Worm (Caenorhabditis elegans) whole organism, midembryonic: ENCODE results near the gene ncs-3.
A peak's percentile ranks its signal among the peaks of the same experiment; 100 is the strongest.

Experiments
- T22C8.4 ChIP-seq: fragments of 200-800 bp; sonication (Bioruptor generic); IDR thresholded peaks from 2 replicates; pipeline ENCODE4 v1.3.6; 2022; ENCODE audit warnings: missing genetic modification characterization, missing compliant biosample characterization
- cog-1 ChIP-seq: sonication (generic microtip); optimal IDR thresholded peaks from 2 replicates; lab custom pipeline; 2016; ENCODE audit warnings: missing genetic modification characterization, missing compliant biosample characterization
- flt-1 ChIP-seq: fragments of 200-800 bp; sonication (Bioruptor generic); IDR thresholded peaks from 2 replicates; pipeline ENCODE4 v1.3.6; 2022; ENCODE audit warnings: missing genetic modification characterization, missing compliant biosample characterization
- klf-2 ChIP-seq: fragments of 200-800 bp; sonication (Bioruptor generic); conservative IDR thresholded peaks from 2 replicates; pipeline ENCODE4 v1.3.6; 2022; ENCODE audit warnings: missing genetic modification reagents, missing genetic modification characterization, missing compliant biosample characterization
- med-1 ChIP-seq: sonication (generic microtip); optimal IDR thresholded peaks from 2 replicates; lab custom pipeline; 2017; ENCODE audit warnings: missing genetic modification characterization, mild to moderate bottlenecking, missing compliant biosample characterization, antibody characterized with exemption, missing genetic modification reagents; ENCODE audit not compliant: insufficient read depth
- ref-1 ChIP-seq: fragments of 200-800 bp; sonication (Bioruptor generic); conservative IDR thresholded peaks from 2 replicates; pipeline ENCODE4 v1.3.6; 2022; ENCODE audit warnings: missing genetic modification reagents, missing genetic modification characterization, missing compliant biosample characterization
- tab-1 ChIP-seq: fragments of 200-800 bp; sonication (Bioruptor generic); IDR thresholded peaks from 2 replicates; pipeline ENCODE4 v1.3.6; 2022; ENCODE audit warnings: missing genetic modification characterization, missing compliant biosample characterization
- ztf-23 ChIP-seq: fragments of 200-800 bp; sonication (Bioruptor generic); IDR thresholded peaks from 2 replicates; pipeline ENCODE4 v1.3.6; 2022; ENCODE audit warnings: missing genetic modification reagents, missing genetic modification characterization, missing compliant biosample characterization
- ztf-29 ChIP-seq: fragments of 200-800 bp; sonication (Bioruptor generic); IDR thresholded peaks from 2 replicates; pipeline ENCODE4 v1.3.6; 2022; ENCODE audit warnings: missing genetic modification reagents, missing genetic modification characterization, missing compliant biosample characterization

ncs-3 gene

DNA sequence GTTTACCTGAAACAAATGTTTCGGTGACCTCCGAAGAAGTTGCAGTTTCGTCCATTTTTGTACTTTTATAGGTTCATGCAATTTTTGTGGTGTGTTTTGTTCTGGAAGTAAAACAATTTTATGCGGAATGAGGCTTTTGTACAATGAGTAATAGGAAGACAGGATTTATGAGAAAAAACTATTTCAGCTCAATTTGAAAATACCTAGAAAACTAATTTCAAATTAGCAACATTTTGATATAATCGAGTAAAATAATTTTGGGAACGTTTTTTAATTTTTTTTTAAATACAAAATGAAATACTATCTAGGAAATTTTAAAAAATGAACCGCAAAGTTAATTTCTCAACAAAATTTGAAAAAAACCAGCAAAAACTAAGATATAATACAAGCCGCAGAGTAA lies 34.2 kb downstream of the ncs-3 start, which contains the start of gene rei-2:
rei-2 (minus strand) TSS at position 101 of the 400 bp plus-strand sequence.
- TF ChIP-seq cog-1 (tag; lab: Kevin White, UChicago), result no peak
- no peak for TF ChIP-seq flt-1 (GFP tag; lab: Robert Waterston, UW)
- no peak for TF ChIP-seq ztf-23 (GFP tag; lab: Robert Waterston, UW)
- no peak for TF ChIP-seq med-1 (GFP tag; lab: Kevin White, UChicago)
- no peak for TF ChIP-seq ztf-29 (GFP tag; lab: Robert Waterston, UW)
- TF ChIP-seq ref-1, result no peak
- TF ChIP-seq tab-1 (GFP tag; lab: Robert Waterston, UW), result no peak
- no peak for TF ChIP-seq T22C8.4 (GFP tag; lab: Robert Waterston, UW)
- TF ChIP-seq klf-2 (GFP tag; lab: Robert Waterston, UW), result no peak

ce11 chrX:1089133-1089532 lies 35.3 kb downstream of the ncs-3 start:
- TF ChIP-seq tab-1 (GFP tag; lab: Robert Waterston, UW) (0 out of 2 replicates have a peak, but pooled peaks have one; percentile 57), flt-1 (GFP tag; lab: Robert Waterston, UW) (0 out of 2 replicates have a peak, but pooled peaks have one; percentile 8), ref-1 (no peak)

DNA sequence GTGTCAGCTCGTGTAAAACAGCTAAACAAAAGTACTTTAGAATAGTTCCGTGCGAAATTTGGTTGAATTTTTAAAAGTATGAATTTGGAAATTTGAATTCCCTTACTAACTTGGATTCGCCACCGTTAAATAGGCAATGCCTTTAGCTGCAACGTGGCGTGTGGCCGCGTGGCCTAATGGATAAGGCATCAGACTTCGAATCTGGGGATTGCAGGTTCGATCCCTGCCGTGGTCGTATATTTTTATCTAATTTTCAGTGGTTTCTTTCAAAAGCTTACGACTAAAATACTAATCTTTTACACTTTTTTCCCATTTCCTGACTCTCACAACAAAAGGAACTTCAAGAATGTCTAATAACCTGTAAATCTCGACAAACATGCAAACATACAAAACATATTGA lies 35.8 kb downstream of the ncs-3 start:
- no peak for TF ChIP-seq cog-1 (tag; lab: Kevin White, UChicago)
- TF ChIP-seq med-1 (GFP tag; lab: Kevin White, UChicago), result no peak
- TF ChIP-seq T22C8.4 (GFP tag; lab: Robert Waterston, UW), result no peak
- TF ChIP-seq ref-1, result no peak
- TF ChIP-seq ztf-29 (GFP tag; lab: Robert Waterston, UW), result no peak
- TF ChIP-seq klf-2 (GFP tag; lab: Robert Waterston, UW), result no peak

DNA sequence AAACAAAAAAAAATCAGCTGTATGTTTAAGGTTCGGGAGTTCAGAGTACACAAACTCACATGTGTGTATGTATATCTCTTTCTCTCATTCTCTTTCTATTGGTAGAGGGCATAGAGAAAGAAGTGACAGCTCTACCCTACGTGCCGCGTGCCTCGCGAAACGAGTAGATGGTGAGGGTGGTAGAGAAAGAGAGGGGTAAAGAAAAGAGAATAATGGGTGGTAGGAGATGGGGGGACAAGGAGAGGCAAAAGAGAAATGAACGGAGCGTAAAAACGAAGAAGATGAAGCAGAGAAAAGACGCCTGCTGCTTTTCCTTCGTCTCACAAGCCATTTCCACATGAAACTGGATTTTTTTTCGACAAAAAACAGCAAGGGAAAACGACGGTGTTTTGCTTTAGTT lies 39.3 kb downstream of the ncs-3 start:
- no peak for TF ChIP-seq klf-2 (GFP tag; lab: Robert Waterston, UW)
- TF ChIP-seq ztf-23 (GFP tag; lab: Robert Waterston, UW), result 0 out of 2 replicates have a peak, but pooled peaks have one; percentile 47
- peak; percentile 74 for TF ChIP-seq flt-1 (GFP tag; lab: Robert Waterston, UW)
- 0 out of 2 replicates have a peak, but pooled peaks have one; percentile 34 for TF ChIP-seq ref-1
- TF ChIP-seq tab-1 (GFP tag; lab: Robert Waterston, UW), result peak; percentile 27; the same call in 1 of the 2 replicates
- TF ChIP-seq med-1 (GFP tag; lab: Kevin White, UChicago), result no peak
- 0 out of 2 replicates have a peak, but pooled peaks have one; percentile 16 for TF ChIP-seq ztf-29 (GFP tag; lab: Robert Waterston, UW)
- TF ChIP-seq T22C8.4 (GFP tag; lab: Robert Waterston, UW), result no peak
- peak; percentile 70 for TF ChIP-seq cog-1 (tag; lab: Kevin White, UChicago)

ce11 chrX:1094332-1094731 lies 40.5 kb downstream of the ncs-3 start:
- TF ChIP-seq klf-2 (GFP tag; lab: Robert Waterston, UW) (no peak), ztf-29 (GFP tag; lab: Robert Waterston, UW) (no peak), ref-1 (no peak), ztf-23 (GFP tag; lab: Robert Waterston, UW) (no peak), med-1 (GFP tag; lab: Kevin White, UChicago) (no peak), T22C8.4 (GFP tag; lab: Robert Waterston, UW) (no peak)

DNA sequence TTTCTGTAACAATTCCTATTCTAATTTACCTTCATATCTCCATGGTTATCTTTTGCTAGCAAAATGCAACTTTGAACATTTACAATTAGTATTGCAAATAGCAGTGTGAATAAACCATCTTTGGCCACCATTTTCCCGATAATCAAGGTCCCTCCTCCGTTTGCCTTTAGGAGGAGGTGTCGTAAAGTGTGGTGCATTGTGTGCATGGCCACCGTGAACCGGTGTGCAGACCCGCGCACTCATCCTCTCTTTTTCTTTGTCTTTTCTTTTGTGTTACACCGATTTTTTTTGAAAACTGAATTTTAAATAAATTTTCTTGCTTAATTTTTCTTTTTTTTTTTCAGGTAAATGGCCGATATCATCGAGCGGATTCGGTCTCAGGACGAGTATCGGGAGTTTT lies 42.9 kb downstream of the ncs-3 start, which contains the start of the genes pigx-1 and rme-6:
pigx-1 (minus strand) TSS at position 206 of the 400 bp plus-strand sequence.
rme-6 (plus strand) TSS at position 345 of the 400 bp plus-strand sequence.
- TF ChIP-seq cog-1 (tag; lab: Kevin White, UChicago), result no peak
- no peak for TF ChIP-seq ztf-29 (GFP tag; lab: Robert Waterston, UW)
- no peak for TF ChIP-seq tab-1 (GFP tag; lab: Robert Waterston, UW)
- no peak for TF ChIP-seq med-1 (GFP tag; lab: Kevin White, UChicago)
- TF ChIP-seq klf-2 (GFP tag; lab: Robert Waterston, UW), result no peak
- TF ChIP-seq flt-1 (GFP tag; lab: Robert Waterston, UW), result no peak
- TF ChIP-seq T22C8.4 (GFP tag; lab: Robert Waterston, UW), result no peak
- no peak for TF ChIP-seq ref-1
- TF ChIP-seq ztf-23 (GFP tag; lab: Robert Waterston, UW), result no peak

- no peak for TF ChIP-seq klf-2 (GFP tag; lab: Robert Waterston, UW)
- 0 out of 2 replicates have a peak, but pooled peaks have one; percentile 38 for TF ChIP-seq ztf-23 (GFP tag; lab: Robert Waterston, UW)
- peak; percentile 67; the same call in 1 of the 2 replicates for TF ChIP-seq flt-1 (GFP tag; lab: Robert Waterston, UW)
- TF ChIP-seq T22C8.4 (GFP tag; lab: Robert Waterston, UW), result peak; percentile 76
- peak; percentile 54 for TF ChIP-seq cog-1 (tag; lab: Kevin White, UChicago)
These were observed 49.9 kb downstream of the ncs-3 start, which contains the start of gene ife-4 for ce11 chrX:1103702-1104262. Gene ife-4, plus strand, starts transcription at chrX:1104212.
